Fruit fly (Drosophila melanogaster) whole organism, pupa: ENCODE measurements around the gene CG44837.

Experiments
- CG14655 ChIP-seq: fragments of 200-800 bp; sonication (Bioruptor generic); optimal IDR thresholded peaks from 3 replicates; lab custom pipeline; 2017; ENCODE audit warnings: mild to moderate bottlenecking, missing biosample characterization, missing genetic modification reagents, missing genetic modification characterization
- CG32121 ChIP-seq: fragments of 200-800 bp; sonication (Bioruptor generic); IDR thresholded peaks from 2 replicates; pipeline ENCODE4 v1.3.6; 2022; ENCODE audit warnings: missing biosample characterization, missing genetic modification characterization
- CG4496 ChIP-seq: fragments of 200-800 bp; sonication (Bioruptor generic); IDR thresholded peaks from 3 replicates; pipeline ENCODE4 v1.3.6; 2022; ENCODE audit warnings: missing biosample characterization, missing genetic modification characterization
- D1 ChIP-seq: fragments of 200-800 bp; sonication (Bioruptor generic); optimal IDR thresholded peaks from 2 replicates; lab custom pipeline; 2018; ENCODE audit warnings: missing biosample characterization, mild to moderate bottlenecking, missing genetic modification characterization, moderate library complexity
- EcR ChIP-seq: fragments of 200-800 bp; sonication (Bioruptor generic); optimal IDR thresholded peaks from 3 replicates; lab custom pipeline; 2019; ENCODE audit warnings: missing biosample characterization, missing genetic modification characterization, mild to moderate bottlenecking, moderate library complexity, missing genetic modification reagents
- Pif1A ChIP-seq: fragments of 200-800 bp; sonication (Bioruptor generic); optimal IDR thresholded peaks from 3 replicates; lab custom pipeline; 2016; ENCODE audit warnings: missing biosample characterization, missing genetic modification characterization
- gl ChIP-seq: fragments of 200-800 bp; sonication (Bioruptor generic); optimal IDR thresholded peaks from 2 replicates; lab custom pipeline; 2018; ENCODE audit warnings: missing biosample characterization, mild to moderate bottlenecking, missing genetic modification characterization
- rn ChIP-seq: fragments of 200-800 bp; sonication (Bioruptor generic); IDR thresholded peaks from 2 replicates; pipeline ENCODE4 v1.3.6; 2022; ENCODE audit warnings: missing biosample characterization, missing genetic modification characterization

DNA sequence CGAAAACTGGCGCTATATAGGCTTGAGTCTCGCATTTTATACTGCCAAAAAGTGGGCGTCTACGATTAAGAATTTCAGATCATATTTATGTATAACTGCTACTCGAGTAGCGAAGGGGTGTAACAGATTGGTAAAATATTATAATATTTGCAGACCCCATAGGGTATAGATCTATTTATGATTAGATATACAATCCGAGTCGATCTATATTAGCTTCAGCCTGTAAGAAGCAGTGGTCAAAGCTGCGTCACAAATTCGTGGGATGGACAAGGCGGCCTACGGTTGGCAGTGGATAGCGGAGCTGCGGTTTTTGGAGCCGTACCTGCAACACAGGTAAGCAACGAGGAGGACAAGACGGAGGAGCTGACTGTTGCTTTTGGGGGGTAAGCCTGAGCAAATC, 124.0 kb downstream of the CG44837 start, which contains the start of gene Cubn2:
- no peak for TF ChIP-seq CG32121 (GFP tag; lab: Robert Waterston, UW)
- TF ChIP-seq CG4496 (GFP tag; lab: Robert Waterston, UW): no peak
- TF ChIP-seq D1: no peak
- no peak for TF ChIP-seq Pif1A (GFP tag; lab: Kevin White, UChicago)
- no peak for TF ChIP-seq CG14655 (GFP tag; lab: Kevin White, UChicago)
- TF ChIP-seq gl: no peak
- no peak for TF ChIP-seq EcR (GFP tag; lab: Kevin White, UChicago)
- TF ChIP-seq rn: no peak
